Fruit fly (Drosophila melanogaster) Kc167 (cell line): ENCODE measurements around the gene Prx6a.

Experiments used
- Sin3A ChIP-seq: fragments of >200 bp; optimal IDR thresholded peaks from 2 replicates; lab custom pipeline; 2018; ENCODE audit warnings: missing external identifiers
- insv ChIP-seq: fragments of >200 bp; optimal IDR thresholded peaks from 3 replicates; lab custom pipeline; 2018; ENCODE audit warnings: missing external identifiers
- psq ChIP-seq: fragments of >200 bp; optimal IDR thresholded peaks from 2 replicates; lab custom pipeline; 2017; ENCODE audit warnings: missing external identifiers

DNA sequence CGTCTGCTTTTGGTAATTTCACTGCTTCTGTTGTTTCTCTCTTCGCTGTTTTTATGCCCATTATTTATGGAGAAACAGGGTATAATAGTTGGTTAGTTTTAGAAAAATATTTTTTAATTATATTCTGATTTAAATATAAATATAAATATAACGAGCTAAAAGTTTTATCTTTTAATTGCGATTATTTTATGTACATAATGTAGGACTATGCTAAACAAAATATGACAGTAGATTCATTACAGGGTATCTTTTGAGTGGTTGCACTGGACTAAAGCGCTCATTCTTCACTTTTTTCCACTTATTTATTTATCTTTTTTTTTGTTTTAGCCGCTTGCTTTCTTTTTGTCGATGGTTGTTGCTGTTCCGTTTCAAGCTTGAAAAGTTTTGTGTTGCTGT, 27.0 kb upstream of the Prx6a start:
- no peak for TF ChIP-seq insv
- TF ChIP-seq Sin3A = no peak
- no peak for TF ChIP-seq psq (lab: Kevin White, UChicago)
